Fruit fly (Drosophila melanogaster) S2 (cell line): ENCODE results near the gene att-ORFB.

ENCODE experiments used
- CG8478 ChIP-seq: fragments of >200 bp; optimal IDR thresholded peaks from 2 replicates; lab custom pipeline; 2018
- CTCF ChIP-seq, 2 experiments: fragments of >200 bp; optimal IDR thresholded peaks; 2 replicates each; lab custom pipeline; 2018

The att-ORFB gene

DNA sequence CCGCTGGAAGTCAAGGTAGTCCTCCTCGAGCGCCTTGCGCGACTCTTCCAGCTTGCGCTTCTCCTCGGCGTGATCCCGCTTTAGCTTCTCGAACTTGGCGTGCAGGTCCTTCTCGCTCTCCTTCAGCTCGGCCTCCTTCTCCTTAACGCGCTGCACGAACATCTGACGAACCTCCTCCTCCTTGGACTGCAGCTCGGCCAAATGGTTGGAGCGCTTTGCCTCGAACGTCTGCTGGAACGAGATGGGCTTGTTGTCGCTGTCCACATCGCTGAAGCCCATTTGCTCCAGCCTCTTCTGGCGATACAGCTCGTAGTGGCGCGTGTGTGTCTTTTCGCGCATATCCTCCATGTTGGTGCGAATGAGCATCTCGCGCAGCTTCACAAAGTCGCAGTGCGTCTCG, 32.2 kb upstream of the att-ORFB start:
- no peak for TF ChIP-seq CTCF (optimal IDR thresholded peaks at IDR 0.05; lab: Kevin White, UChicago)
- TF ChIP-seq CG8478 (lab: Kevin White, UChicago): no peak

DNA sequence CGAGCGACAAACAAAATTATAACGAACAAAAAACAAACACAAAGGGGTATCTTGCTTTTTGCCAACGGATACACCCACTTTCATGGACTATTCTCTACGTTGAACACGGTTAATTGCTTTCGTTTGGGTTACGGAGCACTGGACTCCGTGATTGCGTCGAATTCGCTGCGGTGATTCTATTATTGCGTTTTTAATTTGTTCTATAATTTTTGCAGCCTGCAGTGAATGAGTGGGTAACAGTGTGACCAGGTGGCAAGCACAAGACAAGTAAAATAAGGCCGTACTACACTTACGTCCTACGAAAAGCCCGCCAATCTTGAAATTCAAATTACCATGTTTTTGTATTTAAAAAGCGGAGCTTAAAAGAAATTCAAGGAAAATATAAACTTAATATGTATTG, 31.4 kb upstream of the att-ORFB start, which contains the start of gene CG16953:
Gene CG16953, minus strand, starts transcription at position 268 of the 400 bp plus-strand sequence.
- TF ChIP-seq CG8478 (lab: Kevin White, UChicago) (no peak), CTCF (optimal IDR thresholded peaks at IDR 0.05; lab: Kevin White, UChicago) (no peak)

DNA sequence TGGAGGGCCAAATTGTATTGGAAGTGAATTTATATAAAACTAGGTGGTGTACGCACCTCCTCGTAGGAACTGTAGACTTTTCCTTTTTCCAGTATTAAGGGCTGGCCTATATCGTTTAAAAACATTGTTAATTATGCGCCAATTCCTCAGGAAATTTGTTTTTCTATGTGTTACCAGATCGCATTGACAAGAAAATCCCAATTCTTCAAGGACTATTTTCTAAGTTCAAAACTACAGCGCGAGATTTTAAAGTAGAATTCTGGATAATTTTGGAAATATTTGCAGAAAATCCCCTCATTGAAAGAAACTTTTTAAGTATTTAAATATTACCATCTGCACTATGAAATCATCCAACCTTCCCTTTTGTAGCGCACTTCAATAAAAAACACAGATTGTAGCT, 27.2 kb upstream of the att-ORFB start, which contains the start of gene CG34008:
Gene CG34008, minus strand, starts transcription at position 147 of the 400 bp plus-strand sequence.
- TF ChIP-seq CG8478 (lab: Kevin White, UChicago) (no peak), CTCF (optimal IDR thresholded peaks at IDR 0.05; lab: Kevin White, UChicago) (no peak)

DNA sequence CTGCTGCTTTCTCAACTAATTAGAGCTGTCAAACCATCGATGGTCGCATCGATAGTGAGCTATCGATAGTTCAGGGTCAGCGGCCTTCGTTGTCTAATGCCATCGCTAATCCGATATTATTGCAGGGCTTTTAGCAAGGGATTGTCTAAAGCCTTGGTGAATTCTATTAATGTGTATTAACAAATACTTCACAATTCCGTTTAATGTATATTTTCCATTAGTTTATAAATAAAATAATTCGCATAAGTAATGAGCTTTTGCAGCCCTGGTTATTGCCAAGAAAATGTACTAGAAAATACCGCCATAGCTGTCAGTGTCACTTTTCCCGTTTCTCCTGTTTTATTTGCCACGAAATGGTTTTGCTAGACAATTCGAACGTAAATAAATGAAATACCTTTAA, 25.6 kb upstream of the att-ORFB start, which contains the start of the genes EloB and Srp14:
Gene EloB, minus strand, starts transcription at position 35 of the 400 bp plus-strand sequence.
Gene Srp14, plus strand, starts transcription at position 300 of the 400 bp plus-strand sequence.
- no peak for TF ChIP-seq CTCF (optimal IDR thresholded peaks at IDR 0.05; lab: Kevin White, UChicago)
- TF ChIP-seq CG8478 (lab: Kevin White, UChicago): no peak

DNA sequence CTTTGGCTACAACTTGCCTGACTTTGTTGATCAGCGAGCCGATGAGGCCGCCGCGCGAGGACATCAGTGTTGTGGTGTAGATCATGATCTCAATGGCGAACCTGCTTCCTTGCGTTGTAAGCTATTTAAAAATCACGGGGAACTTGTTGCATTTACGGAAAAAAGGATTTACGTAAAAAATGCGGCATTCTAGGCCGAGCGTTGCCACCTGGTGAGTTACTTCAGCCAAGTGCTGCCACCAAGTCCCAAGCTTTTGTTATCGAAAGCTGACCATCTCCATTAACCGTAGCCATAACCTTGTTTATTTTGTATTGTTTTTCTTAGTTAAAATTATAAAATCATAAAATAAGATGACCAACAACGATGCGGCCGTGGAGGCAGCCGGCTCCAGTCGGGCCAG, 22.6 kb upstream of the att-ORFB start, which contains the start of the genes TFAM and CG5412:
Gene TFAM, minus strand, starts transcription at position 222 of the 400 bp plus-strand sequence.
Gene CG5412, plus strand, starts transcription at position 265 of the 400 bp plus-strand sequence.
- no peak for TF ChIP-seq CG8478 (lab: Kevin White, UChicago)
- TF ChIP-seq CTCF (optimal IDR thresholded peaks at IDR 0.05; lab: Kevin White, UChicago): peak in 1 of 2 experiments; percentile 31

DNA sequence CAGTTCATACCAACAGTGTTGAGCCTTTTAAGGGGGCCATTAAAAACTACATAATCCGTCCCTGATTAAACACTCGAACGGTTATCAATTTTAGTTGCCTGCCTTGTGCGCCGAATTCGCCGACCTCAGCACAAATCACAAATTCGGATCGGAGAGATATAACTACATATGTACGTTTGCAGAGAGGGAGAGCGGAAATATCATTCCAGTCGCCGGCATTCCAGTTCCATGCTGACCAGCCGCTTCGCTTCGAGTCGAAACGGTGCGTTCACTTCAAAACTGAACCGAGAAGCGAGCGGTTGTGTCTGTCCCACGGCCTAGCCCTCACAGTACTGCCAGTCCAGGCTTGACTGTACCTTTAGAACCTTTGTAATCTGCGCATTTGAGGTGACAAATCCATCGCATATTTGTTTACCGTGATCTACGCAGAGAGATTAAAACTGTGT, 20.4 kb upstream of the att-ORFB start:
- no peak for TF ChIP-seq CG8478 (lab: Kevin White, UChicago)
- TF ChIP-seq CTCF (optimal IDR thresholded peaks at IDR 0.05; lab: Kevin White, UChicago): no peak

DNA sequence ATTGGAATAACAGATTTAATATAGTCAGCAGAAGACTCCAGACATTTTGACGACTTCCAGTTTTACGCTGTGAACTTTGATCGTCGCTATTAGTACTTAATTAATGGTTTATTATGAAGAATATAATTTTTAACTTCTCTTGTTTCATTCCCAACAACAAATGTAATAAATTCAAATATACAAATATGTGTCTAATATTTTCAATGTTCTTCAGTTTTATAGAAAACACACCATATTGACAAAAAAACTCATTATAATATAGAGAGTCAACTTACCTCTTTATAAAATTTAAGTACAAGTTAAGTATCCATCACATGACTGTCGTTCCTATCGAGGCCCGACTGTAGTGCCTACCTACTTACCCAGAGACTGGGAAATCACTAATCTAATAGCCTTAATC, 19.1 kb upstream of the att-ORFB start:
- TF ChIP-seq CTCF (optimal IDR thresholded peaks at IDR 0.05; lab: Kevin White, UChicago) (no peak), CG8478 (lab: Kevin White, UChicago) (no peak)

- TF ChIP-seq CG8478 (lab: Kevin White, UChicago) (no peak), CTCF (optimal IDR thresholded peaks at IDR 0.05; lab: Kevin White, UChicago) (no peak)
Observed at dm6 chr3R:20567507-20568222, 13.5 kb upstream of the att-ORFB start.

DNA sequence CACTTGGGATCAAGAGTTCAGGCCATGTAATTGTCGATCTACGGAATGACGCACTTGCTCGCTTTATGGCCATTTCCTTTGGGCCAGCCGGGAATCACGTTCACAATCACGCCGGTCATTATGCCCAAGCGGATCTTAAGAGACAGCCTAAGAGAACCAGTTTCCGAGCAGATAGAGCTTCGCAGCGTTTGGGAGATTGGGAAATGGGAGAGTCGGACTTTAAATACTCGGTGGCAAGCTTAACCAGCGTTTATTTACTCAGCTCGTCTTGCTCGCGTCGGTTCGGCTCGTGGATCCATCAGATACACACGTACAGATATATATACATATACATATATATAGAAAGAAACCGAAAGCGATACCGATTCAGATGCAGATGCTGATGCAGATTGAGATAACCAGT, 11.3 kb upstream of the att-ORFB start:
- TF ChIP-seq CTCF (optimal IDR thresholded peaks at IDR 0.05; lab: Kevin White, UChicago) (no peak), CG8478 (lab: Kevin White, UChicago) (no peak)

dm6 chr3R:20563830-20564421, 9.7 kb upstream of the att-ORFB start, which contains the start of gene CG10877:
CG10877 (minus strand) TSS chr3R:20564067.
- no peak for TF ChIP-seq CTCF (optimal IDR thresholded peaks at IDR 0.05; lab: Kevin White, UChicago)
- TF ChIP-seq CG8478 (lab: Kevin White, UChicago): no peak

- TF ChIP-seq CTCF (optimal IDR thresholded peaks at IDR 0.05; lab: Kevin White, UChicago): no peak
- TF ChIP-seq CG8478 (lab: Kevin White, UChicago): no peak
Observed at dm6 chr3R:20560668-20561226, 6.5 kb upstream of the att-ORFB start, which contains the start of gene CG5191. CG5191 (plus strand) TSS chr3R:20560865.

DNA sequence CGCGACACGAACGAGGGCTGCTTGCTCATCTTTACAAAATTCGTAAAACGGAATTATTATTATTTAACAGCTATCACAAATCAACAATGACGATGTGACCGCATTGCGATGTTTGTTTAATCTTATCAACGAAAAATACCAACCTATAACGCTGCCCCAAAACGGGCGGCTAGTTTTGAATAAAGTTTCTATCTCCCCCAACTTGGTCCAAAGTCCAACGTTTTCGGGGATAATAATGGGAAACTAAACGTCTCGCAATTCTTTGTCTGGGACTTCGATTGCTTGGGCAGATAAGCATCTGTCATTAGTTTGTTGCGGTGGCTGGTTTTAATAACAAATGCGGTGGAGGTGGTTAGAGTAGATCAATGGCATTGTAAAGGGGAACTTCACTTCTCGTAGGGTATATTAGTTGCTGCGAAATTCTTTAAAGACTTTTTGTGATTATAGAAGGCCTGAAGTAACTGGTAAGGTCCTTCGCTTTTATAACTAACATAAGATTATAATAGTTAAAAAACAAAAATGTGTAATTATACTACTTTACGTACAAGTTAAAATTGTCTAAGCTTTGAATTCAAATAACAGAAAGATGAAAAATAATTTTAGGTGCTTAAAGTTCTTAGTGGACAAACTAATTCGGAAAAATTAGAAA, 5.9 kb upstream of the att-ORFB start, which contains the start of gene CG15922:
Gene CG15922, minus strand, starts transcription at position 262 of the 649 bp plus-strand sequence.
- TF ChIP-seq CG8478 (lab: Kevin White, UChicago) (no peak), CTCF (optimal IDR thresholded peaks at IDR 0.05; lab: Kevin White, UChicago) (no peak)

dm6 chr3R:20558106-20558489, 3.9 kb upstream of the att-ORFB start:
- TF ChIP-seq CG8478 (lab: Kevin White, UChicago) (no peak), CTCF (optimal IDR thresholded peaks at IDR 0.05; lab: Kevin White, UChicago) (no peak)
